Fruit fly (Drosophila melanogaster): Measurements from ENCODE around the gene CG5404.

- no peak for TF ChIP-seq CG4496 (GFP tag; IDR thresholded peaks at IDR 0.05)
- TF ChIP-seq CG32121 (GFP tag; IDR thresholded peaks at IDR 0.05), result no peak
- no peak for TF ChIP-seq fd96Ca (GFP tag; IDR thresholded peaks at IDR 0.05)
- TF ChIP-seq EcR (GFP tag; optimal IDR thresholded peaks at IDR 0.05), result no peak
- TF ChIP-seq CG15710 (tag; optimal IDR thresholded peaks at IDR 0.05), result no peak
- no peak for TF ChIP-seq CG9948 (tag; optimal IDR thresholded peaks at IDR 0.05)
- no peak for TF ChIP-seq CG8301 (tag; optimal IDR thresholded peaks at IDR 0.05)
- TF ChIP-seq CG8159 (tag; optimal IDR thresholded peaks at IDR 0.05), result no peak
- no peak for TF ChIP-seq gl (tag; optimal IDR thresholded peaks at IDR 0.05)
- TF ChIP-seq CG12605 (GFP tag; IDR thresholded peaks at IDR 0.05), result no peak
- TF ChIP-seq Pif1A (GFP tag; optimal IDR thresholded peaks at IDR 0.05), result no peak
These were observed 27.4 kb upstream of the CG5404 start for dm6 chr3R:15677074-15677409.

All from whole organism, pupa.